Worm (Caenorhabditis elegans) whole organism, L4 larva: ENCODE data around the gene hlh-6.

Experiments
- F10B5.3 ChIP-seq: sonication (generic microtip); optimal IDR thresholded peaks from 2 replicates; lab custom pipeline; 2016; ENCODE audit warnings: mild to moderate bottlenecking, missing genetic modification characterization, missing compliant biosample characterization
- F44E2.7 ChIP-seq: fragments of 200-800 bp; sonication (Bioruptor generic); IDR thresholded peaks from 2 replicates; pipeline ENCODE4 v2.1.2; 2022; ENCODE audit warnings: missing genetic modification characterization, missing compliant biosample characterization
- F49E8.2 ChIP-seq: sonication (generic microtip); optimal IDR thresholded peaks from 2 replicates; lab custom pipeline; 2016; ENCODE audit warnings: missing compliant biosample characterization, mild to moderate bottlenecking, missing genetic modification characterization, borderline replicate concordance
- T26A8.4 ChIP-seq: fragments of 200-800 bp; sonication (Bioruptor generic); IDR thresholded peaks from 2 replicates; pipeline ENCODE4 v1.3.6; 2022; ENCODE audit warnings: missing genetic modification characterization, missing compliant biosample characterization
- Y48G9A.11 ChIP-seq: fragments of 200-800 bp; sonication (Bioruptor generic); IDR thresholded peaks from 2 replicates; pipeline ENCODE4 v1.3.6; 2022; ENCODE audit warnings: missing genetic modification reagents, missing genetic modification characterization, missing compliant biosample characterization
- aha-1 ChIP-seq: fragments of 150-350 bp; peaks from one replicate; lab custom pipeline; 2014; ENCODE audit warnings: missing biosample characterization, missing genetic modification characterization
- ama-1 ChIP-seq: fragments of 150-350 bp; optimal IDR thresholded peaks from 2 replicates; lab custom pipeline; 2014; ENCODE audit warnings: inconsistent platforms, mixed read lengths
- arid-1 ChIP-seq: fragments of 200-800 bp; sonication (Bioruptor generic); conservative IDR thresholded peaks from 2 replicates; pipeline ENCODE4 v1.3.6; 2022; ENCODE audit warnings: missing genetic modification reagents, missing genetic modification characterization, missing compliant biosample characterization
- ceh-28 ChIP-seq: fragments of 150-350 bp; optimal IDR thresholded peaks from 2 replicates; lab custom pipeline; 2014; ENCODE audit warnings: missing biosample characterization, missing genetic modification reagents, missing genetic modification characterization
- ceh-82 ChIP-seq: sonication (generic microtip); optimal IDR thresholded peaks from 2 replicates; lab custom pipeline; 2017; ENCODE audit warnings: missing biosample characterization, missing genetic modification characterization
- daf-16 ChIP-seq, 3 experiments: sonication (generic microtip); optimal IDR thresholded peaks; 2 replicates each; lab custom pipeline; 2016 to 2017; ENCODE audit warnings: missing genetic modification characterization in 3 of 3, missing genetic modification reagents in 3 of 3, mild to moderate bottlenecking in 2 of 3, missing compliant biosample characterization in 2 of 3, missing biosample characterization in 1 of 3, moderate library complexity in 1 of 3
- daf-8 ChIP-seq: fragments of 200-800 bp; sonication (Bioruptor generic); IDR thresholded peaks from 2 replicates; pipeline ENCODE4 v1.3.6; 2022; ENCODE audit warnings: missing genetic modification characterization, missing compliant biosample characterization
- dmd-6 ChIP-seq: fragments of 200-800 bp; sonication (Bioruptor generic); IDR thresholded peaks from 2 replicates; pipeline ENCODE4 v1.3.6; 2022; ENCODE audit warnings: missing genetic modification reagents, missing genetic modification characterization, missing compliant biosample characterization
- dpl-1 ChIP-seq: fragments of 150-350 bp; optimal IDR thresholded peaks from 2 replicates; lab custom pipeline; 2014; ENCODE audit warnings: missing biosample characterization, missing genetic modification reagents, missing genetic modification characterization
- egl-43 ChIP-seq: fragments of 200-800 bp; sonication (Bioruptor generic); IDR thresholded peaks from 2 replicates; pipeline ENCODE4 v1.3.6; 2022; ENCODE audit warnings: missing genetic modification reagents, missing genetic modification characterization, missing compliant biosample characterization
- gei-8 ChIP-seq: fragments of 200-800 bp; sonication (Bioruptor generic); optimal IDR thresholded peaks from 2 replicates; lab custom pipeline; 2018; ENCODE audit warnings: mild to moderate bottlenecking, missing genetic modification characterization, missing compliant biosample characterization
- hif-1 ChIP-seq, 2 experiments: sonication (generic microtip); optimal IDR thresholded peaks; 2 replicates each; lab custom pipeline; 2016 to 2017; ENCODE audit warnings: missing compliant biosample characterization in 2 of 2, missing genetic modification characterization in 2 of 2, missing genetic modification reagents in 2 of 2, missing genotype in 2 of 2, mild to moderate bottlenecking in 1 of 2
- hlh-30 ChIP-seq: sonication (generic microtip); optimal IDR thresholded peaks from 2 replicates; lab custom pipeline; 2017; ENCODE audit warnings: antibody characterized with exemption, mild to moderate bottlenecking, missing genetic modification characterization, missing compliant biosample characterization; ENCODE audit not compliant: insufficient read depth
- jun-1 ChIP-seq: fragments of 150-350 bp; optimal IDR thresholded peaks from 2 replicates; lab custom pipeline; 2014; ENCODE audit warnings: missing biosample characterization, missing genetic modification reagents, missing genetic modification characterization
- lim-7 ChIP-seq: fragments of 200-800 bp; sonication (Bioruptor generic); IDR thresholded peaks from 2 replicates; pipeline ENCODE4 v1.3.6; 2022; ENCODE audit warnings: missing genetic modification characterization, missing compliant biosample characterization
- lin-13 ChIP-seq: fragments of 150-350 bp; optimal IDR thresholded peaks from 2 replicates; lab custom pipeline; 2014; ENCODE audit warnings: missing biosample characterization, missing genetic modification reagents, missing genetic modification characterization
- lin-29 ChIP-seq: fragments of 200-800 bp; sonication (Bioruptor generic); IDR thresholded peaks from 2 replicates; pipeline ENCODE4 v1.3.6; 2022; ENCODE audit warnings: missing genetic modification reagents, missing genetic modification characterization, missing compliant biosample characterization
- lin-38 ChIP-seq: fragments of 200-800 bp; sonication (Bioruptor generic); IDR thresholded peaks from 2 replicates; pipeline ENCODE4 v1.3.6; 2022; ENCODE audit warnings: missing genetic modification reagents, missing genetic modification characterization, missing compliant biosample characterization
- lsy-2 ChIP-seq, 2 experiments: fragments of 150-350 bp in 1 of 2; sonication (generic microtip) in 1 of 2; optimal IDR thresholded peaks; 2 replicates each; lab custom pipeline; 2014 to 2017; ENCODE audit warnings: missing biosample characterization in 2 of 2, missing genetic modification characterization in 2 of 2
- mes-2 ChIP-seq: sonication (generic microtip); optimal IDR thresholded peaks from 2 replicates; lab custom pipeline; 2016; ENCODE audit warnings: missing genotype, mild to moderate bottlenecking, missing genetic modification characterization, missing compliant biosample characterization; ENCODE audit not compliant: poor library complexity, severe bottlenecking
- mxl-3 ChIP-seq: fragments of 200-800 bp; sonication (Bioruptor generic); optimal IDR thresholded peaks from 2 replicates; lab custom pipeline; 2018; ENCODE audit warnings: mild to moderate bottlenecking, missing genetic modification characterization, missing compliant biosample characterization
- nhr-102 ChIP-seq: sonication (generic microtip); optimal IDR thresholded peaks from 2 replicates; lab custom pipeline; 2016; ENCODE audit warnings: mild to moderate bottlenecking, missing genetic modification characterization, moderate library complexity, missing compliant biosample characterization
- nhr-11 ChIP-seq: fragments of 150-350 bp; optimal IDR thresholded peaks from 2 replicates; lab custom pipeline; 2014; ENCODE audit warnings: missing biosample characterization, missing genetic modification characterization
- nhr-237 ChIP-seq: sonication (generic microtip); optimal IDR thresholded peaks from 2 replicates; lab custom pipeline; 2017; ENCODE audit warnings: missing biosample characterization, missing genetic modification characterization
- nhr-28 ChIP-seq: fragments of 150-350 bp; optimal IDR thresholded peaks from 2 replicates; lab custom pipeline; 2014; ENCODE audit warnings: missing biosample characterization, missing genetic modification characterization
- nhr-76 ChIP-seq: fragments of 150-350 bp; optimal IDR thresholded peaks from 2 replicates; lab custom pipeline; 2014; ENCODE audit warnings: missing biosample characterization, missing genetic modification characterization
- nhr-77 ChIP-seq: fragments of 150-350 bp; optimal IDR thresholded peaks from 2 replicates; lab custom pipeline; 2014; ENCODE audit warnings: missing biosample characterization, missing genetic modification characterization
- php-3 ChIP-seq: fragments of 200-800 bp; sonication (Bioruptor generic); IDR thresholded peaks from 2 replicates; pipeline ENCODE4 v1.3.6; 2022; ENCODE audit warnings: missing genetic modification reagents, missing genetic modification characterization, missing compliant biosample characterization
- pqm-1 ChIP-seq: sonication (generic microtip); optimal IDR thresholded peaks from 2 replicates; lab custom pipeline; 2017; ENCODE audit warnings: missing biosample characterization, missing genetic modification characterization
- set-16 ChIP-seq: fragments of 200-800 bp; sonication (Bioruptor generic); IDR thresholded peaks from 2 replicates; pipeline ENCODE4 v1.3.6; 2022; ENCODE audit warnings: missing genetic modification reagents, missing genetic modification characterization, missing compliant biosample characterization
- skn-1 ChIP-seq: fragments of 150-350 bp; optimal IDR thresholded peaks from 2 replicates; lab custom pipeline; 2014; ENCODE audit warnings: missing biosample characterization, missing genetic modification characterization
- snpc-4 ChIP-seq: fragments of 150-350 bp; optimal IDR thresholded peaks from 2 replicates; lab custom pipeline; 2014; ENCODE audit warnings: missing biosample characterization, missing genetic modification characterization
- spr-1 ChIP-seq: sonication (generic microtip); optimal IDR thresholded peaks from 2 replicates; lab custom pipeline; 2016; ENCODE audit warnings: mild to moderate bottlenecking, missing genetic modification characterization, missing compliant biosample characterization
- unc-39 ChIP-seq: sonication (generic microtip); optimal IDR thresholded peaks from 2 replicates; lab custom pipeline; 2017; ENCODE audit warnings: missing biosample characterization, missing genetic modification characterization
- unc-62 ChIP-seq, 3 experiments: fragments of 150-350 bp in 1 of 3; sonication (generic microtip); optimal IDR thresholded peaks in 2 of 3; peaks in 1 of 3; 1 replicate in 1 of 3; 2 replicates in 2 of 3; lab custom pipeline; 2014 to 2017; ENCODE audit warnings: missing biosample characterization in 3 of 3, missing genetic modification characterization in 3 of 3, missing genetic modification reagents in 3 of 3, missing genotype in 1 of 3
- ztf-7 ChIP-seq: fragments of 150-350 bp; optimal IDR thresholded peaks from 2 replicates; lab custom pipeline; 2014; ENCODE audit warnings: missing biosample characterization, missing genetic modification characterization

The hlh-6 gene

ce11 chrII:9605336-9605735, 9.3 kb downstream of the hlh-6 start, which contains the start of gene nhr-19:
Gene nhr-19 (minus strand): TSS chrII:9605526.
- TF ChIP-seq nhr-237 (tag; lab: Kevin White, UChicago) (no peak), skn-1 (tag; lab: Kevin White, UChicago) (no peak), hif-1 (tag; optimal IDR thresholded peaks at IDR 0.05; lab: Kevin White, UChicago) (no peak), ztf-7 (tag; lab: Kevin White, UChicago) (no peak), nhr-28 (tag; lab: Kevin White, UChicago) (peak; percentile 23), arid-1 (GFP tag; lab: Robert Waterston, UW) (no peak), dmd-6 (no peak), spr-1 (no peak), daf-16 (GFP tag; optimal IDR thresholded peaks at IDR 0.05; lab: Kevin White, UChicago) (no peak), daf-16 (tag; optimal IDR thresholded peaks at IDR 0.05; lab: Kevin White, UChicago) (peak; percentile 63), daf-8 (GFP tag; lab: Robert Waterston, UW) (no peak), lim-7 (GFP tag; lab: Robert Waterston, UW) (no peak), dpl-1 (no peak), set-16 (no peak), snpc-4 (tag; lab: Kevin White, UChicago) (no peak), lin-29 (GFP tag; lab: Robert Waterston, UW) (no peak), nhr-11 (tag; lab: Kevin White, UChicago) (peak; percentile 74), hlh-30 (tag; lab: Kevin White, UChicago) (no peak), nhr-77 (tag; lab: Kevin White, UChicago) (no peak), nhr-76 (no peak), F49E8.2 (no peak), gei-8 (GFP tag; lab: Kevin White, UChicago) (no peak), lin-13 (GFP tag; lab: Kevin White, UChicago) (no peak), mes-2 (tag; lab: Kevin White, UChicago) (no peak), ceh-28 (tag; lab: Kevin White, UChicago) (no peak), ceh-82 (no peak), unc-39 (tag; lab: Kevin White, UChicago) (no peak), F44E2.7 (no peak), mxl-3 (peak; percentile 33), ama-1 (lab: Kevin White, UChicago) (no peak), aha-1 (peak; percentile 72), lin-38 (GFP tag; lab: Robert Waterston, UW) (no peak), egl-43 (no peak), T26A8.4 (GFP tag; lab: Robert Waterston, UW) (no peak), F10B5.3 (tag; lab: Kevin White, UChicago) (no peak), unc-62 (GFP tag; optimal IDR thresholded peaks at IDR 0.05 in 1 of 2; lab: Kevin White, UChicago) (peak in 1 of 2 experiments; percentile 88), unc-62 (tag; optimal IDR thresholded peaks at IDR 0.05; lab: Kevin White, UChicago) (no peak), Y48G9A.11 (no peak)

ce11 chrII:9604685-9605084, 9.9 kb downstream of the hlh-6 start:
- TF ChIP-seq php-3 (GFP tag; lab: Robert Waterston, UW) (no peak), hlh-30 (tag; lab: Kevin White, UChicago) (peak; percentile 25), nhr-28 (tag; lab: Kevin White, UChicago) (peak; percentile 40), mxl-3 (no peak), jun-1 (tag; lab: Kevin White, UChicago) (no peak), pqm-1 (peak; percentile 37), dmd-6 (peak; percentile 52; the same call in 1 of the 2 replicates), lsy-2 (tag; optimal IDR thresholded peaks at IDR 0.05; lab: Kevin White, UChicago) (peak in 1 of 2 experiments; percentile 4), daf-16 (GFP tag; optimal IDR thresholded peaks at IDR 0.05; lab: Kevin White, UChicago) (no peak), daf-16 (tag; optimal IDR thresholded peaks at IDR 0.05; lab: Kevin White, UChicago) (peak; percentile 47), nhr-77 (tag; lab: Kevin White, UChicago) (peak; percentile 15), nhr-102 (tag; lab: Kevin White, UChicago) (no peak)
